Fruit fly (Drosophila melanogaster): ENCODE measurements around the gene CG32365.
A peak's percentile ranks its signal among the peaks of the same experiment; 100 is the strongest.

Gene CG32365

DNA sequence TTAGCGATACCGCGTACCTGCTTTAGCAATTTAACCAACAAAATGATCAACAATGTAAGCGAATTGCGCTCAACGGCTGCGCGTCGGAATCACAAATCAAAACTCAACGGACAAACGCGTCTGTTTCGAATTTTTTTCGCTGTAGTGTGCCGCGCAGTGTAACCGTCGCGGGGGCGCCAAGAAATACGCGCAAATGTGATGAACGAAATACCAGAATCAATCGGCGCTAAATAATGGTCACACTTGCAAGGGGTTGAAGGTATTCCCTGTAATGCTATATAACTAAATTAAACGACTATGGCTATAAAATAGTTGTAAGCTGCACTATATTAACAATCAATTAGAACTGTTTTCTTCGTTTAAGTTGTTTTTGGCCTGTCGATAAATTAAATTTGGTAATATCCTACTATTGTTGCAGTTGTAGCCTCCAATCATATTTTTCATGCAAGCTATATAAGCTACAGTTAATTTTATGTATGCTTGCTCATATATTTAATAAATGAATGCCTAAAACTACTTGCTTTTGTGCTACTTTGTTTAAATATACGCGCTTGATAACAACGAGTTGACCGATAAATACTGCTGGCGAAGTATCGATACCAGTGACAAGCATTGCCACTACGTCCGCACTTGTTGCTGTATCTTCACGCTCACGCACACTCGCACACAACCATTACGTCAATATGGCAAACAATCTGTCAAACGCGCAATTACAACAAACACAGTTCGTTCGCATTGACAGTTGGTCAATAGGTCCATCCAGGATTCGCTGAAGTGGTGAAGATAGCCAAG lies 43.1 kb downstream of the CG32365 start, which contains the start of the genes pbl and CG8281 (continued):
- TF ChIP-seq bbx (GFP tag; IDR thresholded peaks at IDR 0.05; ENCODE audit: partially characterized antibody) (peak; percentile 78), CG4282 (GFP tag; optimal IDR thresholded peaks at IDR 0.05) (no peak), Camta (GFP tag; optimal IDR thresholded peaks at IDR 0.05) (peak; percentile 24), CG4424 (GFP tag; optimal IDR thresholded peaks at IDR 0.05) (peak; percentile 23), vvl (GFP tag; IDR thresholded peaks at IDR 0.05) (peak; percentile 57; the same call in 1 of the 2 replicates), NfI (GFP tag; optimal IDR thresholded peaks at IDR 0.05) (no peak), trh (GFP tag; optimal IDR thresholded peaks at IDR 0.05) (no peak), BEAF-32 (GFP tag; optimal IDR thresholded peaks at IDR 0.05) (peak; percentile 88), fd102C (GFP tag; optimal IDR thresholded peaks at IDR 0.05) (no peak), HmgZ (tag; optimal IDR thresholded peaks at IDR 0.05) (peak; percentile 0), CG2875 (GFP tag; optimal IDR thresholded peaks at IDR 0.05) (no peak), MTF-1 (GFP tag; optimal IDR thresholded peaks at IDR 0.05; ENCODE audit: borderline replicate concordance) (no peak), CG10321 (GFP tag; IDR thresholded peaks at IDR 0.05) (no peak), CG6791 (GFP tag; IDR thresholded peaks at IDR 0.05; ENCODE audit: partially characterized antibody) (peak; percentile 75; the same call in 2 of the 3 replicates), Sin3A (optimal IDR thresholded peaks at IDR 0.05) (peak; percentile 83), CTCF (GFP tag; optimal IDR thresholded peaks at IDR 0.05) (no peak), Dip2 (GFP tag; IDR thresholded peaks at IDR 0.05) (no peak), tll (GFP tag; optimal IDR thresholded peaks at IDR 0.05) (no peak), Aef1 (GFP tag; IDR thresholded peaks at IDR 0.05) (0 out of 3 replicates have a peak, but pooled peaks have one; percentile 24), CG32767 (GFP tag; IDR thresholded peaks at IDR 0.05) (no peak), CG11398 (GFP tag; optimal IDR thresholded peaks at IDR 0.05) (no peak), CG3281 (GFP tag; optimal IDR thresholded peaks at IDR 0.05) (peak; percentile 52), ci (GFP tag; IDR thresholded peaks at IDR 0.05) (peak; percentile 70; the same call in 1 of the 3 replicates), lmd (GFP tag; IDR thresholded peaks at IDR 0.05) (peak; percentile 22; the same call in 1 of the 2 replicates), nerfin-1 (tag; optimal IDR thresholded peaks at IDR 0.05) (peak; percentile 8), CG43689 (GFP tag; IDR thresholded peaks at IDR 0.05) (no peak), tup (GFP tag; optimal IDR thresholded peaks at IDR 0.05) (no peak), CG7928 (GFP tag; optimal IDR thresholded peaks at IDR 0.05) (peak; percentile 34), row (GFP tag; IDR thresholded peaks at IDR 0.05) (peak; percentile 76), Tbp (GFP tag; optimal IDR thresholded peaks at IDR 0.05) (no peak), trem (tag; optimal IDR thresholded peaks at IDR 0.05) (peak; percentile 47), otp (GFP tag; IDR thresholded peaks at IDR 0.05) (no peak), Fer1 (GFP tag; optimal IDR thresholded peaks at IDR 0.05) (peak; percentile 19), sc (optimal IDR thresholded peaks at IDR 0.05) (no peak), sc (GFP tag; optimal IDR thresholded peaks at IDR 0.05) (no peak), scrt (GFP tag; optimal IDR thresholded peaks at IDR 0.05) (peak; percentile 99), CG34376 (GFP tag; optimal IDR thresholded peaks at IDR 0.05) (no peak), CG10274 (GFP tag; optimal IDR thresholded peaks at IDR 0.05) (no peak), Oaz (GFP tag; IDR thresholded peaks at IDR 0.05) (no peak), CG9727 (GFP tag; optimal IDR thresholded peaks at IDR 0.05) (peak; percentile 55), mld (GFP tag; IDR thresholded peaks at IDR 0.05; ENCODE audit: partially characterized antibody) (peak; percentile 54; the same call in 1 of the 3 replicates), HLHmδ (GFP tag; optimal IDR thresholded peaks at IDR 0.05) (peak; percentile 48), pros (GFP tag; optimal IDR thresholded peaks at IDR 0.05) (no peak), maf-S (GFP tag; optimal IDR thresholded peaks at IDR 0.05) (peak; percentile 15), Eip74EF (GFP tag; optimal IDR thresholded peaks at IDR 0.05) (no peak), Fer3 (tag; optimal IDR thresholded peaks at IDR 0.05) (peak; percentile 24), Elba2 (GFP tag; optimal IDR thresholded peaks at IDR 0.05) (no peak), danr (GFP tag; IDR thresholded peaks at IDR 0.05) (no peak), CG8388 (GFP tag; optimal IDR thresholded peaks at IDR 0.05) (no peak), CG9876 (GFP tag; optimal IDR thresholded peaks at IDR 0.05) (no peak)

All from whole organism, embryonic.